Fruit fly (Drosophila melanogaster) whole organism: Measurements from ENCODE around the gene ctrip.

Experiments used
- CG8478 ChIP-seq: fragments of >200 bp; optimal IDR thresholded peaks from 2 replicates; lab custom pipeline; 2018; ENCODE audit warnings: inconsistent platforms
- Dll ChIP-seq: fragments of >200 bp; optimal IDR thresholded peaks from 2 replicates; lab custom pipeline; 2017
- EcR ChIP-seq, 2 experiments: fragments of >200 bp; optimal IDR thresholded peaks; 2 replicates each; lab custom pipeline; 2017; ENCODE audit warnings: missing biosample characterization in 2 of 2, missing genetic modification characterization in 2 of 2, missing genetic modification reagents in 2 of 2
- pan ChIP-seq: fragments of >200 bp; optimal IDR thresholded peaks from 2 replicates; lab custom pipeline; 2017
- psq ChIP-seq: fragments of >200 bp; optimal IDR thresholded peaks from 2 replicates; lab custom pipeline; 2017
- usp ChIP-seq: fragments of >200 bp; optimal IDR thresholded peaks from 2 replicates; lab custom pipeline; 2017; ENCODE audit warnings: missing biosample characterization, missing genetic modification characterization, mixed read lengths

Gene ctrip

DNA sequence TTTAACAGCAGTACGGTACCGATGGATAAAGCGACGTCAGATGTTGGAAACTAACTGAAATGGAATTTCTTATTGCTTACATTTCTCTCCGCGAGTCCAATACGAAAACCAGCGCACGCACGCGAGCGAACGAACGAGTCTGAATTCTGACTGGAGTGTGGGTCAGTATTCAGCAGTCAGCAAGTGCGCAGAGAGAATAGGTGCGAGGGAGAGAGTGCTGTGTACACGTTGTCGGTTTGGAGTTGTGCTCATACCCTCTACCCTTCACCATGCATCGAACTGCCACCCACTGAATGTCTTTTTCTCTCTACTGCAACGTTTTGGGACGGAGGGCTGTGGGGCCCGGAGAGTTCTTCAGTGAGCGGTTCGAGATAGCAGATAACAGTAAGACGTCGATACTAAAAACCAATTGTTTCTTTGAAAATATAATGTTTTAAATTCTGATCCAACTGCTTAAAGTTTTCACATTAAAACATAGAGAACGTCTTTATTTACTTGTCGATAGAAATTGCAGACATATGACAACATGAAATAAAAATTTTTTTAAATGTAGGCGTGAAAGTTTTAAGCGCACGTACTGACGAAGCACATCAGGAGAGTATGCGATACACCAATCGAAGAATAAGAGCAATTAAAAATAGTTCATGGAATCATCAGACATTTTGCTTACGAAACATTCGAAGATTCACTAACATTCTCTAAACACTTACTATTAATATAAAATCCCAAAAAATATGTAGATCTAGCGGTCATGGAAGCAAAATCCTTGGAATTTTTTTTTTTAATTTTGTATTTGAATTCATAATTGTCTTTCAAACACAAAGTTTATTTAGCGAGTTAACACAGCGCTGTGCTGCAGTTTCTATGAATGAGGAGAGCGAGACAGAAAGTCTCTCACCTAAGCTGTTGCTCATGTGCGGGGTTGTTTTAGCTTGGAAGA lies 72.1 kb downstream of the ctrip start:
- no peak for TF ChIP-seq pan (lab: Kevin White, UChicago)
- no peak for TF ChIP-seq psq (lab: Kevin White, UChicago)
- TF ChIP-seq EcR (GFP tag; optimal IDR thresholded peaks at IDR 0.05; lab: Kevin White, UChicago) = no peak
- no peak for TF ChIP-seq Dll
- TF ChIP-seq CG8478 (lab: Kevin White, UChicago) = no peak
- no peak for TF ChIP-seq usp (GFP tag; lab: Kevin White, UChicago)

DNA sequence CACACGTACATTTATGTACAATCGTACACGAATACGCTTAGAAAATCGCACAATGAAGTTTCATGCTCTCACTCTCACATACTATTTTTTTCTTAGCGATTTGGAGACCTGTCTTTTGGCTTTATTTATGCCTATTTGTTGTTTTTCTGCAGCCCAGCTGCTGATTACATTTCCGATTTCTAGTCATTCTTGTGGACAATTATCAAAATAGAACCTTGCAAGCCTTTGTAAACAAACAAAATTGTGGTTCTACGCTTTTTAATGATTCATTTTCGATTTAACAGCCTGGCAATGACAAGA lies 72.8 kb downstream of the ctrip start:
- no peak for TF ChIP-seq pan (lab: Kevin White, UChicago)
- no peak for TF ChIP-seq CG8478 (lab: Kevin White, UChicago)
- TF ChIP-seq psq (lab: Kevin White, UChicago) = no peak
- TF ChIP-seq usp (GFP tag; lab: Kevin White, UChicago) = no peak
- TF ChIP-seq Dll = no peak
- no peak for TF ChIP-seq EcR (GFP tag; optimal IDR thresholded peaks at IDR 0.05; lab: Kevin White, UChicago)

DNA sequence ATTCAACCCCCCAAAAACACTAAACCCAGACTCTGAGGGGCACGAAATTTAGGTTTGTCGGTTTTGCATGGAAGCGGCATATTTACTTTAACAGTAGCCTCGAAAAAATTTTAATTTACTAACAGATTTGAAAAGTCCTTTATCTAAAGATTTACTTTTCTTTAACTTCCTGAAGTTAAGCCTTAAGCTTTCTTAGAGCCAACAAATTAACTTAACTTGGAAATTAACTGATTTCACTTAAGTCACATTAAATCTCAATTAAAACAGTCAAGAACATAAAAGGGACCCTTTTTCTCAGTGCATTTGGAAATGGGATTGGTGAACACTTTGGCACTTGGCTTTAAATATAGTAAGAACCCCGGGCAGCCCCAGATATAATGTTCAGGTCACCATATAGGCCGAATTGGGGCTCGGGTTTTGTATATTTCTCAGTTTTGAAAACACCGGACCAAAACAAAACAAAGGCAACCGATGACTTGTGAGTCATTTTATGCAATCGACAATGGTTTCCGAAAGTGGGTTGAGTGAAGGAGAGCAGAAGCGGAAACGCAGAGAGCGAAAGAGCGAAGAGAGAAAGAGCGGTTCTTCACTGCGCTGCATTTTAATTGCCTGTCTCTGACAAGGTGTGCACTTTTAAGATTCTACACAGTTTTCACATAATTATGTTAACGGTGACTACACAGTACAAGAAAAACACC lies 73.3 kb downstream of the ctrip start:
- no peak for TF ChIP-seq CG8478 (lab: Kevin White, UChicago)
- TF ChIP-seq pan (lab: Kevin White, UChicago) = peak; percentile 25
- TF ChIP-seq usp (GFP tag; lab: Kevin White, UChicago) = no peak
- no peak for TF ChIP-seq psq (lab: Kevin White, UChicago)
- TF ChIP-seq Dll = no peak
